Worm (Caenorhabditis elegans): ENCODE data around the gene C08F11.10.

C08F11.10 gene

ce11 chrIV:13695720-13696364 lies 46.8 kb upstream of the C08F11.10 start (continued):
- peak; percentile 83 for TF ChIP-seq nhr-85 (tag)
- TF ChIP-seq egl-27 (tag; optimal IDR thresholded peaks at IDR 0.05), result no peak
- TF ChIP-seq pag-3 (tag; optimal IDR thresholded peaks at IDR 0.05; ENCODE audit: borderline replicate concordance, insufficient read depth), result no peak
- no peak for TF ChIP-seq ceh-8 (GFP tag; optimal IDR thresholded peaks at IDR 0.05)
- peak; percentile 10 for TF ChIP-seq blmp-1 (tag; optimal IDR thresholded peaks at IDR 0.05)
- TF ChIP-seq skn-1 (tag; optimal IDR thresholded peaks at IDR 0.05), result no peak
- TF ChIP-seq nhr-19 (GFP tag; conservative IDR thresholded peaks at IDR 0.05), result peak; percentile 61
- TF ChIP-seq aly-2 (tag; optimal IDR thresholded peaks at IDR 0.05), result no peak
- peak; percentile 25 for TF ChIP-seq nhr-47 (tag; optimal IDR thresholded peaks at IDR 0.05)
- no peak for TF ChIP-seq isw-1 (GFP tag; IDR thresholded peaks at IDR 0.05)
- no peak for TF ChIP-seq mef-2 (tag; optimal IDR thresholded peaks at IDR 0.05)
- TF ChIP-seq tbx-2 (tag; optimal IDR thresholded peaks at IDR 0.05), result peak; percentile 85
- no peak for TF ChIP-seq unc-98 (GFP tag; IDR thresholded peaks at IDR 0.05)
- peak; percentile 94 for TF ChIP-seq unc-62 (GFP tag; optimal IDR thresholded peaks at IDR 0.05)
- no peak for TF ChIP-seq ceh-82 (tag; optimal IDR thresholded peaks at IDR 0.05)
- no peak for TF ChIP-seq aha-1 (tag; optimal IDR thresholded peaks at IDR 0.05)
- TF ChIP-seq dsc-1 (tag; optimal IDR thresholded peaks at IDR 0.05), result peak; percentile 5
- TF ChIP-seq nhr-71 (tag; optimal IDR thresholded peaks at IDR 0.05), result peak; percentile 83
- TF ChIP-seq efl-1 (optimal IDR thresholded peaks at IDR 0.05), result no peak
- no peak for TF ChIP-seq efl-1 (GFP tag; optimal IDR thresholded peaks at IDR 0.05 in 1 of 2)
- TF ChIP-seq lin-39 (tag; optimal IDR thresholded peaks at IDR 0.05), result peak; percentile 98
- TF ChIP-seq lin-35 (GFP tag; optimal IDR thresholded peaks at IDR 0.05), result no peak
- TF ChIP-seq mab-9 (GFP tag; IDR thresholded peaks at IDR 0.05), result peak; percentile 74
- TF ChIP-seq nhr-90 (tag; optimal IDR thresholded peaks at IDR 0.05; ENCODE audit: poor library complexity), result no peak
- TF ChIP-seq nhr-84 (tag; optimal IDR thresholded peaks at IDR 0.05), result no peak
- no peak for TF ChIP-seq C16A3.4 (tag; optimal IDR thresholded peaks at IDR 0.05)
- TF ChIP-seq tlp-1 (tag; optimal IDR thresholded peaks at IDR 0.05), result no peak
- TF ChIP-seq unc-30 (tag; optimal IDR thresholded peaks at IDR 0.05), result no peak
- TF ChIP-seq Y116A8C.19 (tag; optimal IDR thresholded peaks at IDR 0.05; ENCODE audit: borderline replicate concordance), result no peak
- no peak for TF ChIP-seq egl-13 (tag; optimal IDR thresholded peaks at IDR 0.05)
- TF ChIP-seq elt-2 (tag; optimal IDR thresholded peaks at IDR 0.05), result no peak
- TF ChIP-seq nhr-11 (tag; optimal IDR thresholded peaks at IDR 0.05), result no peak
- TF ChIP-seq swsn-7 (tag; optimal IDR thresholded peaks at IDR 0.05), result no peak
- TF ChIP-seq lin-14 (GFP tag; optimal IDR thresholded peaks at IDR 0.05), result peak; percentile 89
- no peak for TF ChIP-seq ces-1 (GFP tag; optimal IDR thresholded peaks at IDR 0.05)
- TF ChIP-seq nhr-12 (tag; optimal IDR thresholded peaks at IDR 0.05), result no peak
- TF ChIP-seq hpl-2 (GFP tag; optimal IDR thresholded peaks at IDR 0.05), result no peak
- TF ChIP-seq C34B4.2 (tag; optimal IDR thresholded peaks at IDR 0.05), result no peak
- TF ChIP-seq elt-3 (tag; optimal IDR thresholded peaks at IDR 0.05), result no peak
- no peak for TF ChIP-seq pax-3 (tag; optimal IDR thresholded peaks at IDR 0.05)
- TF ChIP-seq ets-5 (GFP tag; IDR thresholded peaks at IDR 0.05), result no peak
- TF ChIP-seq ama-1 (optimal IDR thresholded peaks at IDR 0.05), result no peak
- no peak for TF ChIP-seq zag-1 (tag; optimal IDR thresholded peaks at IDR 0.05)
- TF ChIP-seq ceh-88 (GFP tag; IDR thresholded peaks at IDR 0.05), result no peak
- peak; percentile 78 for TF ChIP-seq irx-1 (tag; optimal IDR thresholded peaks at IDR 0.05)
- TF ChIP-seq unc-86 (tag; optimal IDR thresholded peaks at IDR 0.05), result no peak
- no peak for TF ChIP-seq snpc-4 (tag; optimal IDR thresholded peaks at IDR 0.05)
- TF ChIP-seq lir-3 (tag; optimal IDR thresholded peaks at IDR 0.05; ENCODE audit: poor library complexity), result no peak
- TF ChIP-seq grh-1 (GFP tag; IDR thresholded peaks at IDR 0.05), result no peak
- no peak for TF ChIP-seq dpl-1 (GFP tag; optimal IDR thresholded peaks at IDR 0.05)
- TF ChIP-seq fkh-4 (tag; optimal IDR thresholded peaks at IDR 0.05; ENCODE audit: borderline replicate concordance), result no peak
